Worm (Caenorhabditis elegans): ENCODE data around the gene aexr-3.

ce11 chrX:9010418-9010817, 49.4 kb upstream of the aexr-3 start, which contains the start of gene C24A3.9:
- TF ChIP-seq nhr-12 (tag; optimal IDR thresholded peaks at IDR 0.05) (no peak), lin-32 (GFP tag; optimal IDR thresholded peaks at IDR 0.05) (no peak), unc-39 (tag; optimal IDR thresholded peaks at IDR 0.05) (no peak), snpc-4 (tag; optimal IDR thresholded peaks at IDR 0.05) (no peak), ces-1 (GFP tag; optimal IDR thresholded peaks at IDR 0.05) (no peak), unc-62 (GFP tag; optimal IDR thresholded peaks at IDR 0.05) (no peak)
